Fruit fly (Drosophila melanogaster) whole organism, embryonic: Measurements from ENCODE around the gene lmd.

Source experiments
- Ada2b ChIP-seq: fragments of 200-800 bp; sonication (Bioruptor generic); IDR thresholded peaks from 2 replicates; pipeline ENCODE4 v1.3.6; 2022; ENCODE audit warnings: missing biosample characterization, missing genetic modification characterization
- Atf3 ChIP-seq: fragments of 200-800 bp; sonication (Bioruptor generic); optimal IDR thresholded peaks from 3 replicates; lab custom pipeline; 2016; ENCODE audit warnings: missing biosample characterization, missing genetic modification characterization
- Atf6 ChIP-seq: fragments of 200-800 bp; sonication (Bioruptor generic); IDR thresholded peaks from 2 replicates; pipeline ENCODE4 v1.3.6; 2022; ENCODE audit warnings: missing biosample characterization, missing genetic modification characterization
- CG11085 ChIP-seq: fragments of 200-800 bp; sonication (Bioruptor generic); IDR thresholded peaks from 2 replicates; pipeline ENCODE4 v1.3.6; 2022; ENCODE audit warnings: missing biosample characterization, missing genetic modification characterization
- CG11398 ChIP-seq: fragments of 200-800 bp; sonication (Bioruptor generic); optimal IDR thresholded peaks from 2 replicates; lab custom pipeline; 2016; ENCODE audit warnings: missing biosample characterization, missing genetic modification characterization
- CG1233 ChIP-seq: fragments of 200-800 bp; sonication (Bioruptor generic); optimal IDR thresholded peaks from 4 replicates; lab custom pipeline; 2018; ENCODE audit warnings: missing biosample characterization, mild to moderate bottlenecking, missing genetic modification characterization
- CG13287 ChIP-seq: fragments of 200-800 bp; sonication (Bioruptor generic); IDR thresholded peaks from 2 replicates; pipeline ENCODE4 v1.3.6; 2022; ENCODE audit warnings: missing biosample characterization, missing genetic modification characterization; ENCODE audit not compliant: partially characterized antibody
- CG13894 ChIP-seq: fragments of 200-800 bp; sonication (Bioruptor generic); optimal IDR thresholded peaks from 3 replicates; lab custom pipeline; 2018; ENCODE audit warnings: missing biosample characterization, mild to moderate bottlenecking, missing genetic modification characterization, moderate library complexity
- CG15514 ChIP-seq: fragments of 200-800 bp; sonication (Bioruptor generic); optimal IDR thresholded peaks from 3 replicates; lab custom pipeline; 2017; ENCODE audit warnings: missing biosample characterization, missing genetic modification characterization, mild to moderate bottlenecking, moderate library complexity, missing genetic modification reagents
- CG1602 ChIP-seq: fragments of 200-800 bp; sonication (Bioruptor generic); optimal IDR thresholded peaks from 3 replicates; lab custom pipeline; 2016; ENCODE audit warnings: missing biosample characterization, missing genetic modification characterization
- CG17912 ChIP-seq: fragments of 200-800 bp; sonication (Bioruptor generic); optimal IDR thresholded peaks from 2 replicates; lab custom pipeline; 2018; ENCODE audit warnings: missing biosample characterization, mild to moderate bottlenecking, missing genetic modification characterization
- CG2202 ChIP-seq: fragments of 200-800 bp; sonication (Bioruptor generic); optimal IDR thresholded peaks from 2 replicates; lab custom pipeline; 2018; ENCODE audit warnings: missing biosample characterization, mild to moderate bottlenecking, missing genetic modification characterization
- CG30403 ChIP-seq: fragments of 200-800 bp; sonication (Bioruptor generic); optimal IDR thresholded peaks from 3 replicates; lab custom pipeline; 2016; ENCODE audit warnings: missing biosample characterization, missing genetic modification characterization
- CG32767 ChIP-seq: fragments of 200-800 bp; sonication (Bioruptor generic); IDR thresholded peaks from 2 replicates; pipeline ENCODE4 v1.3.6; 2022; ENCODE audit warnings: missing biosample characterization, missing genetic modification characterization
- CG3281 ChIP-seq: fragments of 200-800 bp; sonication (Bioruptor generic); optimal IDR thresholded peaks from 3 replicates; lab custom pipeline; 2017; ENCODE audit warnings: missing biosample characterization, mild to moderate bottlenecking, missing genetic modification characterization
- CG34422 ChIP-seq: fragments of 200-800 bp; sonication (Bioruptor generic); IDR thresholded peaks from 3 replicates; pipeline ENCODE4 v1.3.6; 2022; ENCODE audit warnings: missing biosample characterization, missing genetic modification characterization
- CG3726 ChIP-seq: fragments of 200-800 bp; sonication (Bioruptor generic); IDR thresholded peaks from 3 replicates; pipeline ENCODE4, ENCODE4 v1.3.6; 2022; ENCODE audit warnings: missing biosample characterization, missing genetic modification characterization
- CG3847 ChIP-seq: fragments of 200-800 bp; sonication (Bioruptor generic); IDR thresholded peaks from 2 replicates; pipeline ENCODE4 v1.3.6; 2022; ENCODE audit warnings: missing biosample characterization, missing genetic modification characterization
- CG6813 ChIP-seq: fragments of 200-800 bp; sonication (Bioruptor generic); optimal IDR thresholded peaks from 2 replicates; lab custom pipeline; 2017; ENCODE audit warnings: missing biosample characterization, missing genetic modification characterization, mild to moderate bottlenecking, moderate library complexity, missing genetic modification reagents
- CG7271 ChIP-seq: fragments of 200-800 bp; sonication (Bioruptor generic); optimal IDR thresholded peaks from 2 replicates; lab custom pipeline; 2018; ENCODE audit warnings: missing biosample characterization, mild to moderate bottlenecking, missing genetic modification characterization, moderate library complexity
- CG7556 ChIP-seq: fragments of 200-800 bp; sonication (Bioruptor generic); optimal IDR thresholded peaks from 2 replicates; lab custom pipeline; 2017; ENCODE audit warnings: missing biosample characterization, mild to moderate bottlenecking, missing genetic modification characterization
- CG8290 ChIP-seq, 3 experiments: fragments of 200-800 bp; sonication (Bioruptor generic); optimal IDR thresholded peaks; 2 replicates each; lab custom pipeline; 2016 to 2019; ENCODE audit warnings: missing biosample characterization in 3 of 3, missing genetic modification characterization in 3 of 3, mild to moderate bottlenecking in 2 of 3, moderate library complexity in 1 of 3
- CTCF ChIP-seq: fragments of 200-800 bp; sonication (Bioruptor generic); optimal IDR thresholded peaks from 2 replicates; lab custom pipeline; 2017; ENCODE audit warnings: missing biosample characterization, mild to moderate bottlenecking, missing genetic modification characterization, moderate library complexity
- Dref ChIP-seq: fragments of 200-800 bp; sonication (Bioruptor generic); IDR thresholded peaks from 2 replicates; pipeline ENCODE4 v1.3.6; 2022; ENCODE audit warnings: missing biosample characterization, missing genetic modification characterization
- E2f1 ChIP-seq: fragments of 200-800 bp; sonication (Bioruptor generic); IDR thresholded peaks from 2 replicates; pipeline ENCODE4 v1.3.6; 2022; ENCODE audit warnings: missing biosample characterization, missing genetic modification characterization
- ERR ChIP-seq: fragments of 200-800 bp; sonication (Bioruptor generic); optimal IDR thresholded peaks from 2 replicates; lab custom pipeline; 2016; ENCODE audit warnings: missing biosample characterization, missing genetic modification characterization
- H2.0 ChIP-seq: fragments of 200-800 bp; sonication (Bioruptor generic); IDR thresholded peaks from 2 replicates; pipeline ENCODE4 v1.3.6; 2022; ENCODE audit warnings: missing biosample characterization, missing genetic modification characterization
- MBD-R2 ChIP-seq: fragments of 200-800 bp; sonication (Bioruptor generic); IDR thresholded peaks from 2 replicates; pipeline ENCODE4 v1.3.6; 2022; ENCODE audit warnings: missing biosample characterization, missing genetic modification characterization
- Med ChIP-seq: fragments of 200-800 bp; sonication (Bioruptor generic); peaks from one replicate; lab custom pipeline; 2016; ENCODE audit warnings: missing biosample characterization, missing genetic modification characterization, mild to moderate bottlenecking, inconsistent platforms, moderate library complexity
- NfI ChIP-seq: fragments of 200-800 bp; sonication (Bioruptor generic); optimal IDR thresholded peaks from 3 replicates; lab custom pipeline; 2018; ENCODE audit warnings: missing biosample characterization, mild to moderate bottlenecking, missing genetic modification characterization, moderate library complexity
- Oaz ChIP-seq: fragments of 200-800 bp; sonication (Bioruptor generic); IDR thresholded peaks from 2 replicates; pipeline ENCODE4 v1.3.6; 2022; ENCODE audit warnings: missing biosample characterization, missing genetic modification characterization
- Pdp1 ChIP-seq, 2 experiments: fragments of 200-800 bp; sonication (Bioruptor generic); optimal IDR thresholded peaks; 3 replicates each; lab custom pipeline; 2016; ENCODE audit warnings: missing biosample characterization in 2 of 2, missing genetic modification characterization in 2 of 2, mild to moderate bottlenecking in 1 of 2, moderate library complexity in 1 of 2
- Sox100B ChIP-seq: fragments of 200-800 bp; sonication (Bioruptor generic); optimal IDR thresholded peaks from 3 replicates; lab custom pipeline; 2018; ENCODE audit warnings: missing biosample characterization, mild to moderate bottlenecking, missing genetic modification characterization
- TFAM ChIP-seq: fragments of 200-800 bp; sonication (Bioruptor generic); optimal IDR thresholded peaks from 2 replicates; lab custom pipeline; 2017; ENCODE audit warnings: missing biosample characterization, missing genetic modification characterization, inconsistent platforms
- Vsx1 ChIP-seq: fragments of 200-800 bp; sonication (Bioruptor generic); optimal IDR thresholded peaks from 2 replicates; lab custom pipeline; 2017; ENCODE audit warnings: missing biosample characterization, mild to moderate bottlenecking, missing genetic modification characterization, missing genetic modification reagents
- Xbp1 ChIP-seq: fragments of 200-800 bp; sonication (Bioruptor generic); optimal IDR thresholded peaks from 3 replicates; lab custom pipeline; 2016; ENCODE audit warnings: missing biosample characterization, mild to moderate bottlenecking, missing genetic modification characterization
- abd-A ChIP-seq: fragments of 200-800 bp; sonication (Bioruptor generic); optimal IDR thresholded peaks from 3 replicates; lab custom pipeline; 2019; ENCODE audit warnings: missing biosample characterization, mild to moderate bottlenecking, missing genetic modification characterization, moderate library complexity
- amos ChIP-seq: fragments of 200-800 bp; sonication (Bioruptor generic); IDR thresholded peaks from 2 replicates; pipeline ENCODE4 v1.3.6; 2022; ENCODE audit warnings: missing biosample characterization, missing genetic modification characterization; ENCODE audit not compliant: partially characterized antibody
- bowl ChIP-seq: fragments of 200-800 bp; sonication (Bioruptor generic); IDR thresholded peaks from 2 replicates; pipeline ENCODE4 v1.3.6; 2022; ENCODE audit warnings: missing biosample characterization, missing genetic modification characterization
- dimm ChIP-seq: fragments of 200-800 bp; sonication (Bioruptor generic); IDR thresholded peaks from 2 replicates; pipeline ENCODE4 v1.3.6; 2022; ENCODE audit warnings: missing biosample characterization, missing genetic modification characterization
- fd102C ChIP-seq: fragments of 200-800 bp; sonication (Bioruptor generic); optimal IDR thresholded peaks from 2 replicates; lab custom pipeline; 2018; ENCODE audit warnings: missing biosample characterization, mild to moderate bottlenecking, missing genetic modification characterization, moderate library complexity
- fd64A ChIP-seq: fragments of 200-800 bp; sonication (Bioruptor generic); optimal IDR thresholded peaks from 3 replicates; lab custom pipeline; 2018; ENCODE audit warnings: missing biosample characterization, mild to moderate bottlenecking, missing genetic modification characterization
- jigr1 ChIP-seq: fragments of 200-800 bp; sonication (Bioruptor generic); IDR thresholded peaks from 3 replicates; pipeline ENCODE4 v1.3.6; 2022; ENCODE audit warnings: missing biosample characterization, missing genetic modification characterization
- kni ChIP-seq: fragments of 200-800 bp; sonication (Bioruptor generic); optimal IDR thresholded peaks from 3 replicates; lab custom pipeline; 2017; ENCODE audit warnings: mild to moderate bottlenecking, missing biosample characterization, missing genetic modification reagents, missing genetic modification characterization
- luna ChIP-seq: fragments of 200-800 bp; sonication (Bioruptor generic); optimal IDR thresholded peaks from 2 replicates; lab custom pipeline; 2016; ENCODE audit warnings: missing biosample characterization, missing genetic modification characterization
- pfk ChIP-seq: fragments of 200-800 bp; sonication (Bioruptor generic); optimal IDR thresholded peaks from 2 replicates; lab custom pipeline; 2018; ENCODE audit warnings: missing biosample characterization, mild to moderate bottlenecking, missing genetic modification characterization, moderate library complexity
- run ChIP-seq: fragments of 200-800 bp; sonication (Bioruptor generic); optimal IDR thresholded peaks from 3 replicates; lab custom pipeline; 2018; ENCODE audit warnings: missing biosample characterization, mild to moderate bottlenecking, missing genetic modification characterization
- slbo ChIP-seq: fragments of 200-800 bp; sonication (Bioruptor generic); IDR thresholded peaks from 2 replicates; pipeline ENCODE4 v1.3.6; 2022; ENCODE audit warnings: missing biosample characterization, missing genetic modification characterization
- tna ChIP-seq: fragments of 200-800 bp; sonication (Bioruptor generic); IDR thresholded peaks from 2 replicates; pipeline ENCODE4 v1.3.6; 2022; ENCODE audit warnings: missing biosample characterization, missing genetic modification characterization; ENCODE audit not compliant: partially characterized antibody
- trem ChIP-seq: fragments of 200-800 bp; optimal IDR thresholded peaks from 3 replicates; lab custom pipeline; 2019; ENCODE audit warnings: missing biosample characterization, mild to moderate bottlenecking, missing genetic modification characterization, moderate library complexity
- wdn ChIP-seq: fragments of 200-800 bp; sonication (Bioruptor generic); IDR thresholded peaks from 2 replicates; pipeline ENCODE4 v1.3.6; 2022; ENCODE audit warnings: missing biosample characterization, missing genetic modification characterization

The lmd gene

DNA sequence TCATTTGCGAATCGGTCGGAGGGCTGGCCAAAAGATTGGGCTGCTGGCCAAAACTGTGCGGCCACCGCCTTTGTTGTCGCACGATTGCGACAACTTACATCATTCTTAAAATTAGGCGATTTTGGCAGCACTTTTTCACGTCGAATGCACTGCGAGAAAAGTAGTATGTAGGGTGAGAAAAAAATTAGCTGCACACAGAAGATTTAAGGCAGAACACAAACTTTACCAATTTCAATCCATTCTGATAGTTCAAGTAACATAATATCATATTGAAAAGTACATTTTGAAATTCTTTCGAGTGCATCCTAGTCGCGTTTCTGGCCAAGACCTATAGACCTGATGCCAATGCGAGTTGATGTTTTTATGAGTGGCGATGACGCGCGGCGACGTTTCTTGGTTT, 2.0 kb upstream of the lmd start (continued):
- peak; percentile 60 for TF ChIP-seq CG30403 (GFP tag; lab: Kevin White, UChicago)
- no peak for TF ChIP-seq fd102C (GFP tag; lab: Kevin White, UChicago)
- TF ChIP-seq H2.0 (GFP tag; lab: Robert Waterston, UW) = peak; percentile 45; the same call in 1 of the 2 replicates
- TF ChIP-seq CG7271 (tag; lab: Kevin White, UChicago) = no peak
- no peak for TF ChIP-seq Sox100B (GFP tag; lab: Kevin White, UChicago)
- peak; percentile 69 for TF ChIP-seq Atf6
- no peak for TF ChIP-seq Dref (GFP tag; lab: Robert Waterston, UW)
- no peak for TF ChIP-seq CG13894
- peak; percentile 96 for TF ChIP-seq Med (GFP tag; lab: Kevin White, UChicago)
- peak; percentile 58 to 64 for TF ChIP-seq Pdp1 (GFP tag; optimal IDR thresholded peaks at IDR 0.05; lab: Kevin White, UChicago)
- peak; percentile 70 for TF ChIP-seq NfI (GFP tag; lab: Kevin White, UChicago)
- peak; percentile 41; the same call in 1 of the 2 replicates for TF ChIP-seq Oaz (GFP tag; lab: Robert Waterston, UW)
- TF ChIP-seq CG7556 (GFP tag; lab: Kevin White, UChicago) = peak; percentile 4
- no peak for TF ChIP-seq fd64A (GFP tag; lab: Kevin White, UChicago)
- TF ChIP-seq CG3726 (GFP tag; lab: Robert Waterston, UW) = no peak
- TF ChIP-seq CG15514 (GFP tag; lab: Kevin White, UChicago) = peak; percentile 17
- TF ChIP-seq CG6813 (GFP tag; lab: Kevin White, UChicago) = no peak
- no peak for TF ChIP-seq CTCF
- TF ChIP-seq TFAM (GFP tag; lab: Kevin White, UChicago) = no peak
- peak; percentile 54 for TF ChIP-seq Atf3
- TF ChIP-seq pfk = no peak
- peak; percentile 53; the same call in 1 of the 2 replicates for TF ChIP-seq wdn (GFP tag; lab: Robert Waterston, UW)
- no peak for TF ChIP-seq CG32767 (GFP tag; lab: Robert Waterston, UW)
- peak; percentile 33; the same call in 1 of the 2 replicates for TF ChIP-seq MBD-R2 (GFP tag; lab: Robert Waterston, UW)
- peak; percentile 2 for TF ChIP-seq CG1602 (GFP tag; lab: Kevin White, UChicago)
- TF ChIP-seq slbo (GFP tag; lab: Robert Waterston, UW) = peak; percentile 84
- peak; percentile 21 for TF ChIP-seq CG1233 (GFP tag; lab: Kevin White, UChicago)
- no peak for TF ChIP-seq dimm (GFP tag; lab: Robert Waterston, UW)
- TF ChIP-seq tna (GFP tag; lab: Robert Waterston, UW) = no peak
- TF ChIP-seq CG3847 (GFP tag; lab: Robert Waterston, UW) = peak; percentile 76
- no peak for TF ChIP-seq CG11398
- peak; percentile 78 for TF ChIP-seq Ada2b (GFP tag; lab: Robert Waterston, UW)
- no peak for TF ChIP-seq CG17912 (GFP tag; lab: Kevin White, UChicago)
- no peak for TF ChIP-seq CG2202 (tag; lab: Kevin White, UChicago)
- TF ChIP-seq bowl (GFP tag; lab: Robert Waterston, UW) = no peak
- TF ChIP-seq Vsx1 (GFP tag; lab: Kevin White, UChicago) = no peak
- TF ChIP-seq Xbp1 (GFP tag; lab: Kevin White, UChicago) = peak; percentile 63
- TF ChIP-seq CG8290 (GFP tag; optimal IDR thresholded peaks at IDR 0.05; lab: Kevin White, UChicago) = no peak
- no peak for TF ChIP-seq CG8290 (tag; optimal IDR thresholded peaks at IDR 0.05; lab: Kevin White, UChicago)
- no peak for TF ChIP-seq abd-A (tag; lab: Kevin White, UChicago)
- no peak for TF ChIP-seq CG13287 (GFP tag; lab: Robert Waterston, UW)
- no peak for TF ChIP-seq run
- no peak for TF ChIP-seq kni (GFP tag; lab: Kevin White, UChicago)
- no peak for TF ChIP-seq CG3281 (GFP tag; lab: Kevin White, UChicago)
- no peak for TF ChIP-seq jigr1 (GFP tag; lab: Robert Waterston, UW)
- no peak for TF ChIP-seq CG11085 (GFP tag; lab: Robert Waterston, UW)
- TF ChIP-seq luna (GFP tag; lab: Kevin White, UChicago) = peak; percentile 54
- TF ChIP-seq CG34422 (GFP tag; lab: Robert Waterston, UW) = peak; percentile 71
- no peak for TF ChIP-seq amos (GFP tag; lab: Robert Waterston, UW)
- TF ChIP-seq E2f1 (GFP tag; lab: Robert Waterston, UW) = peak; percentile 54; the same call in 1 of the 2 replicates
- no peak for TF ChIP-seq ERR (GFP tag; lab: Kevin White, UChicago)
- no peak for TF ChIP-seq trem
